Fruit fly (Drosophila melanogaster) whole organism, adult: ENCODE data around the gene CG5890.
A peak's percentile ranks its signal among the peaks of the same experiment; 100 is the strongest.

ENCODE experiments used
- CG11617 ChIP-seq: fragments of 200-800 bp; sonication (Bioruptor generic); optimal IDR thresholded peaks from 2 replicates; lab custom pipeline; 2017; ENCODE audit warnings: mild to moderate bottlenecking, missing biosample characterization, missing genetic modification reagents, missing genetic modification characterization
- CG12768 ChIP-seq: fragments of 200-800 bp; sonication (Bioruptor generic); optimal IDR thresholded peaks from 2 replicates; lab custom pipeline; 2017; ENCODE audit warnings: missing biosample characterization, missing genetic modification characterization, mild to moderate bottlenecking, moderate library complexity, missing genetic modification reagents
- CG14711 ChIP-seq: fragments of 200-800 bp; sonication (Bioruptor generic); optimal IDR thresholded peaks from 2 replicates; lab custom pipeline; 2018; ENCODE audit warnings: missing biosample characterization, mild to moderate bottlenecking, missing genetic modification characterization, moderate library complexity
- CG1620 ChIP-seq: fragments of 200-800 bp; sonication (Bioruptor generic); optimal IDR thresholded peaks from 2 replicates; lab custom pipeline; 2016; ENCODE audit warnings: missing biosample characterization, missing genetic modification characterization
- CG33017 ChIP-seq: fragments of 200-800 bp; sonication (Bioruptor generic); optimal IDR thresholded peaks from 2 replicates; lab custom pipeline; 2018; ENCODE audit warnings: missing biosample characterization, mild to moderate bottlenecking, missing genetic modification characterization, moderate library complexity
- CG5204 ChIP-seq: fragments of 200-800 bp; sonication (Bioruptor generic); optimal IDR thresholded peaks from 2 replicates; lab custom pipeline; 2016; ENCODE audit warnings: missing biosample characterization, missing genetic modification characterization
- CG7045 ChIP-seq: fragments of 200-800 bp; sonication (Bioruptor generic); optimal IDR thresholded peaks from 2 replicates; lab custom pipeline; 2017; ENCODE audit warnings: missing biosample characterization, mild to moderate bottlenecking, missing genetic modification characterization
- CG7101 ChIP-seq: fragments of 200-800 bp; sonication (Bioruptor generic); optimal IDR thresholded peaks from 2 replicates; lab custom pipeline; 2018; ENCODE audit warnings: missing biosample characterization, mild to moderate bottlenecking, missing genetic modification characterization, moderate library complexity
- Clk ChIP-seq: fragments of 200-800 bp; sonication (Bioruptor generic); optimal IDR thresholded peaks from 2 replicates; lab custom pipeline; 2017; ENCODE audit warnings: missing biosample characterization, missing genetic modification characterization
- Crg-1 ChIP-seq: fragments of 200-800 bp; sonication (Bioruptor generic); optimal IDR thresholded peaks from 2 replicates; lab custom pipeline; 2016; ENCODE audit warnings: missing biosample characterization, missing genetic modification characterization
- Hr96 ChIP-seq: fragments of 200-800 bp; sonication (Bioruptor generic); optimal IDR thresholded peaks from 2 replicates; lab custom pipeline; 2016; ENCODE audit warnings: missing biosample characterization, missing genetic modification characterization
- Mnt ChIP-seq: fragments of 200-800 bp; sonication (Bioruptor generic); optimal IDR thresholded peaks from 2 replicates; lab custom pipeline; 2016; ENCODE audit warnings: missing biosample characterization, mild to moderate bottlenecking, missing genetic modification characterization
- bab1 ChIP-seq: fragments of 200-800 bp; sonication (Bioruptor generic); optimal IDR thresholded peaks from 3 replicates; lab custom pipeline; 2019; ENCODE audit warnings: missing biosample characterization, mild to moderate bottlenecking, missing genetic modification characterization, moderate library complexity
- cic ChIP-seq: fragments of 200-800 bp; sonication (Bioruptor generic); optimal IDR thresholded peaks from 2 replicates; lab custom pipeline; 2017; ENCODE audit warnings: missing biosample characterization, mild to moderate bottlenecking, missing genetic modification characterization, moderate library complexity
- cnc ChIP-seq, 2 experiments: fragments of >200 bp; optimal IDR thresholded peaks; 2 replicates each; lab custom pipeline; 2017
- kay ChIP-seq: fragments of 200-800 bp; sonication (Bioruptor generic); peaks from one replicate; lab custom pipeline; 2016; ENCODE audit warnings: missing biosample characterization, missing genetic modification characterization, borderline replicate concordance
- ovo ChIP-seq: fragments of 200-800 bp; sonication (Bioruptor generic); optimal IDR thresholded peaks from 2 replicates; lab custom pipeline; 2016; ENCODE audit warnings: missing biosample characterization, missing genetic modification characterization
- pad ChIP-seq: fragments of 200-800 bp; sonication (Bioruptor generic); optimal IDR thresholded peaks from 3 replicates; lab custom pipeline; 2017; ENCODE audit warnings: missing biosample characterization, missing genetic modification characterization, mild to moderate bottlenecking, moderate library complexity, missing genetic modification reagents
- tj ChIP-seq: fragments of 200-800 bp; sonication (Bioruptor generic); optimal IDR thresholded peaks from 3 replicates; lab custom pipeline; 2017; ENCODE audit warnings: missing biosample characterization, mild to moderate bottlenecking, missing genetic modification characterization, moderate library complexity
- toe ChIP-seq: fragments of 200-800 bp; sonication (Bioruptor generic); optimal IDR thresholded peaks from 2 replicates; lab custom pipeline; 2016; ENCODE audit warnings: missing biosample characterization, missing genetic modification characterization

Gene CG5890

DNA sequence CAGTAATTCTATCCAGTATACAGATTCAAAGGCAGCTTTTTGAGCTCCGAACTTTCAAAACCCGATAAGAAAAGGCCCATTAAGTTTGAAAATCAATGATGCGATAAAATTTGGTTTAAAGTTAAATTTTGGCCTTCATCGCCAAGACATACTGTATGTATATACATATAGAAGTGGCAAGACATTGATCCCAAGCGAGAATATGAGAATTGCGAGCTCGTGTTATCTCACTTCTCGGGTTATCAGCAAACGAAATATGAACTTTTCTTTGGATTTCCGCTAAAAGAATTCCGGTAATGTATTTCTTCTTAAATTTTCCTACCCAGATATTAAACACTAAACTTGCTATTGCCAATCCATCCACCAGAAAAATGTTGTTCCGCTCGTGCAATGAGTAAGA is 21.1 kb downstream of the CG5890 start:
- peak; percentile 39 for TF ChIP-seq kay (GFP tag; lab: Kevin White, UChicago)
- TF ChIP-seq Mnt, result no peak

dm6 chr3R:25879324-25879766 is 23.4 kb downstream of the CG5890 start:
- TF ChIP-seq kay (GFP tag; lab: Kevin White, UChicago), result peak; percentile 54
- TF ChIP-seq ovo (GFP tag; lab: Kevin White, UChicago), result no peak
- TF ChIP-seq bab1 (GFP tag; lab: Kevin White, UChicago), result no peak
- TF ChIP-seq tj (GFP tag; lab: Kevin White, UChicago), result no peak
- no peak for TF ChIP-seq CG7045 (GFP tag; lab: Kevin White, UChicago)
- TF ChIP-seq CG7101, result no peak
- TF ChIP-seq CG1620 (GFP tag; lab: Kevin White, UChicago), result no peak
- no peak for TF ChIP-seq cnc (optimal IDR thresholded peaks at IDR 0.05; lab: Kevin White, UChicago)
- TF ChIP-seq cic (GFP tag; lab: Kevin White, UChicago), result no peak
- no peak for TF ChIP-seq Mnt
- TF ChIP-seq pad (GFP tag; lab: Kevin White, UChicago), result no peak
- no peak for TF ChIP-seq Clk (GFP tag; lab: Kevin White, UChicago)
- TF ChIP-seq CG33017 (tag; lab: Kevin White, UChicago), result no peak
- no peak for TF ChIP-seq CG5204 (GFP tag; lab: Kevin White, UChicago)
- no peak for TF ChIP-seq Crg-1 (GFP tag; lab: Kevin White, UChicago)
- no peak for TF ChIP-seq CG12768 (GFP tag; lab: Kevin White, UChicago)
- TF ChIP-seq Hr96, result no peak
- TF ChIP-seq toe, result peak; percentile 10
- TF ChIP-seq CG11617, result no peak
- TF ChIP-seq CG14711 (tag; lab: Kevin White, UChicago), result peak; percentile 37

- TF ChIP-seq CG14711 (tag; lab: Kevin White, UChicago) (peak; percentile 19), ovo (GFP tag; lab: Kevin White, UChicago) (peak; percentile 15), pad (GFP tag; lab: Kevin White, UChicago) (peak; percentile 62), CG11617 (peak; percentile 5), CG33017 (tag; lab: Kevin White, UChicago) (no peak)
These were observed 24.4 kb downstream of the CG5890 start for dm6 chr3R:25880198-25880970.

dm6 chr3R:25880971-25881809 is 25.2 kb downstream of the CG5890 start, which contains the start of gene Tsp96F:
Gene Tsp96F, minus strand, starts transcription at chr3R:25881427.
- TF ChIP-seq CG7101, result no peak
- no peak for TF ChIP-seq kay (GFP tag; lab: Kevin White, UChicago)
- no peak for TF ChIP-seq CG5204 (GFP tag; lab: Kevin White, UChicago)
- no peak for TF ChIP-seq pad (GFP tag; lab: Kevin White, UChicago)
- TF ChIP-seq tj (GFP tag; lab: Kevin White, UChicago), result no peak
- no peak for TF ChIP-seq Crg-1 (GFP tag; lab: Kevin White, UChicago)
- peak; percentile 0 for TF ChIP-seq bab1 (GFP tag; lab: Kevin White, UChicago)
- no peak for TF ChIP-seq cic (GFP tag; lab: Kevin White, UChicago)

- TF ChIP-seq CG11617, result no peak
- no peak for TF ChIP-seq cic (GFP tag; lab: Kevin White, UChicago)
- no peak for TF ChIP-seq CG12768 (GFP tag; lab: Kevin White, UChicago)
- no peak for TF ChIP-seq CG14711 (tag; lab: Kevin White, UChicago)
- TF ChIP-seq tj (GFP tag; lab: Kevin White, UChicago), result no peak
- no peak for TF ChIP-seq cnc (optimal IDR thresholded peaks at IDR 0.05; lab: Kevin White, UChicago)
- no peak for TF ChIP-seq CG33017 (tag; lab: Kevin White, UChicago)
- TF ChIP-seq Crg-1 (GFP tag; lab: Kevin White, UChicago), result no peak
- TF ChIP-seq Hr96, result no peak
- no peak for TF ChIP-seq Mnt
- TF ChIP-seq bab1 (GFP tag; lab: Kevin White, UChicago), result no peak
- TF ChIP-seq Clk (GFP tag; lab: Kevin White, UChicago), result no peak
- no peak for TF ChIP-seq CG7101
- TF ChIP-seq pad (GFP tag; lab: Kevin White, UChicago), result no peak
- TF ChIP-seq CG5204 (GFP tag; lab: Kevin White, UChicago), result no peak
- no peak for TF ChIP-seq ovo (GFP tag; lab: Kevin White, UChicago)
- no peak for TF ChIP-seq CG1620 (GFP tag; lab: Kevin White, UChicago)
- no peak for TF ChIP-seq CG7045 (GFP tag; lab: Kevin White, UChicago)
- no peak for TF ChIP-seq toe
These were observed 26.0 kb downstream of the CG5890 start, which contains the start of gene SppL for dm6 chr3R:25881915-25882314. Gene SppL, plus strand, starts transcription at chr3R:25881984.
